Worm (Caenorhabditis elegans): ENCODE measurements around the gene F42H10.6.
A peak's percentile ranks its signal among the peaks of the same experiment; 100 is the strongest.

Gene F42H10.6

ce11 chrIII:8490254-8490653 lies 10.0 kb upstream of the F42H10.6 start, which contains the start of the genes ess-2 and F42H10.2:
TSS of gene ess-2 (minus strand) at chrIII:8490352.
TSS of gene F42H10.2 (plus strand) at chrIII:8490620.
- peak; percentile 38 for TF ChIP-seq unc-42 (tag; optimal IDR thresholded peaks at IDR 0.05)
- no peak for TF ChIP-seq sox-4 (tag; optimal IDR thresholded peaks at IDR 0.05)
- TF ChIP-seq ceh-34 (tag; optimal IDR thresholded peaks at IDR 0.05) = no peak
- TF ChIP-seq K09A11.1 (tag; optimal IDR thresholded peaks at IDR 0.05; ENCODE audit: insufficient read depth) = no peak
- no peak for TF ChIP-seq unc-55 (GFP tag; optimal IDR thresholded peaks at IDR 0.05)
- TF ChIP-seq dmd-4 (tag; optimal IDR thresholded peaks at IDR 0.05; ENCODE audit: borderline replicate concordance) = no peak
- no peak for TF ChIP-seq ceh-6 (GFP tag; optimal IDR thresholded peaks at IDR 0.05)

- TF ChIP-seq elt-2 (tag; optimal IDR thresholded peaks at IDR 0.05) = no peak
- no peak for TF ChIP-seq npax-4 (tag; optimal IDR thresholded peaks at IDR 0.05)
- TF ChIP-seq ama-1 (optimal IDR thresholded peaks at IDR 0.05) = no peak
- TF ChIP-seq ceh-9 (tag; optimal IDR thresholded peaks at IDR 0.05) = no peak
- no peak for TF ChIP-seq madf-2 (tag; optimal IDR thresholded peaks at IDR 0.05)
- TF ChIP-seq T23F11.4 (GFP tag; optimal IDR thresholded peaks at IDR 0.05) = no peak
- TF ChIP-seq unc-42 (tag; optimal IDR thresholded peaks at IDR 0.05) = no peak
- TF ChIP-seq ceh-14 (tag; optimal IDR thresholded peaks at IDR 0.05) = no peak
Measured at ce11 chrIII:8483853-8484252, 3.6 kb upstream of the F42H10.6 start, which contains the start of gene F42H10.3. TSS of gene F42H10.3 (plus strand) at chrIII:8484153.

- TF ChIP-seq elt-2 (tag; optimal IDR thresholded peaks at IDR 0.05) (peak; percentile 66), madf-2 (tag; optimal IDR thresholded peaks at IDR 0.05) (no peak)
Measured at ce11 chrIII:8479322-8479864, 862 bp downstream of the F42H10.6 start.

- TF ChIP-seq lim-6 (tag; optimal IDR thresholded peaks at IDR 0.05) (no peak), pros-1 (tag; optimal IDR thresholded peaks at IDR 0.05) (no peak), dmd-4 (tag; optimal IDR thresholded peaks at IDR 0.05; ENCODE audit: borderline replicate concordance) (no peak), gmeb-2 (tag; optimal IDR thresholded peaks at IDR 0.05) (no peak), nfya-1 (tag; optimal IDR thresholded peaks at IDR 0.05) (no peak)
Measured at ce11 chrIII:8473292-8473691, 7.0 kb downstream of the F42H10.6 start.

- TF ChIP-seq nhr-11 (tag; optimal IDR thresholded peaks at IDR 0.05) (no peak), unc-42 (tag; optimal IDR thresholded peaks at IDR 0.05) (no peak), ceh-9 (tag; optimal IDR thresholded peaks at IDR 0.05) (no peak), hlh-13 (GFP tag; optimal IDR thresholded peaks at IDR 0.05) (no peak), lin-11 (tag; optimal IDR thresholded peaks at IDR 0.05) (no peak), ztf-16 (tag; optimal IDR thresholded peaks at IDR 0.05) (no peak), fkh-10 (GFP tag; optimal IDR thresholded peaks at IDR 0.05) (no peak), odd-2 (tag; optimal IDR thresholded peaks at IDR 0.05) (no peak), ceh-2 (tag; optimal IDR thresholded peaks at IDR 0.05) (no peak)
Measured at ce11 chrIII:8467520-8467919, 12.7 kb downstream of the F42H10.6 start.

ce11 chrIII:8466735-8467134 lies 13.5 kb downstream of the F42H10.6 start, which contains the start of gene mig-39:
TSS of gene mig-39 (plus strand) at chrIII:8467035.
- no peak for TF ChIP-seq pha-2 (tag; optimal IDR thresholded peaks at IDR 0.05)
- no peak for TF ChIP-seq ceh-34 (tag; optimal IDR thresholded peaks at IDR 0.05)
- TF ChIP-seq fkh-6 (tag; optimal IDR thresholded peaks at IDR 0.05) = no peak
- no peak for TF ChIP-seq ama-1 (optimal IDR thresholded peaks at IDR 0.05)
- no peak for TF ChIP-seq ahr-1 (tag; optimal IDR thresholded peaks at IDR 0.05)
- TF ChIP-seq pax-1 (tag; optimal IDR thresholded peaks at IDR 0.05) = no peak
- TF ChIP-seq nhr-11 (tag; optimal IDR thresholded peaks at IDR 0.05) = no peak
- no peak for TF ChIP-seq dmd-4 (tag; optimal IDR thresholded peaks at IDR 0.05; ENCODE audit: borderline replicate concordance)
- TF ChIP-seq elt-4 (tag; optimal IDR thresholded peaks at IDR 0.05) = no peak
- no peak for TF ChIP-seq ceh-14 (tag; optimal IDR thresholded peaks at IDR 0.05)
- no peak for TF ChIP-seq sox-4 (tag; optimal IDR thresholded peaks at IDR 0.05)
- no peak for TF ChIP-seq ceh-30 (tag; optimal IDR thresholded peaks at IDR 0.05)
- no peak for TF ChIP-seq ceh-22 (tag; optimal IDR thresholded peaks at IDR 0.05)
- no peak for TF ChIP-seq ceh-19 (GFP tag; optimal IDR thresholded peaks at IDR 0.05)
- no peak for TF ChIP-seq ceh-6 (GFP tag; optimal IDR thresholded peaks at IDR 0.05)
- no peak for TF ChIP-seq nfya-1 (tag; optimal IDR thresholded peaks at IDR 0.05)
- no peak for TF ChIP-seq unc-42 (tag; optimal IDR thresholded peaks at IDR 0.05)
